Fruit fly (Drosophila melanogaster) Kc167 (cell line): ENCODE measurements around the gene ebd1.

Source experiments
- Myc ChIP-seq: fragments of >200 bp; optimal IDR thresholded peaks from 2 replicates; lab custom pipeline; 2017; ENCODE audit warnings: missing external identifiers
- Sin3A ChIP-seq: fragments of >200 bp; optimal IDR thresholded peaks from 2 replicates; lab custom pipeline; 2018; ENCODE audit warnings: missing external identifiers
- h ChIP-seq: fragments of >200 bp; optimal IDR thresholded peaks from 3 replicates; lab custom pipeline; 2018; ENCODE audit warnings: missing external identifiers
- insv ChIP-seq: fragments of >200 bp; optimal IDR thresholded peaks from 3 replicates; lab custom pipeline; 2018; ENCODE audit warnings: missing external identifiers
- psq ChIP-seq: fragments of >200 bp; optimal IDR thresholded peaks from 2 replicates; lab custom pipeline; 2017; ENCODE audit warnings: missing external identifiers
- ttk ChIP-seq: sonication (Bioruptor generic); optimal IDR thresholded peaks from 2 replicates; lab custom pipeline; 2017; ENCODE audit warnings: missing external identifiers

dm6 chr3L:707992-708489, 22.7 kb upstream of the ebd1 start, which contains the start of gene CG13895:
- no peak for TF ChIP-seq Myc (lab: Kevin White, UChicago)
- no peak for TF ChIP-seq h (lab: Kevin White, UChicago)
- no peak for TF ChIP-seq psq (lab: Kevin White, UChicago)
- TF ChIP-seq ttk (lab: Kevin White, UChicago), result no peak
- no peak for TF ChIP-seq Sin3A (lab: Kevin White, UChicago)
- no peak for TF ChIP-seq insv
